Worm (Caenorhabditis elegans) whole organism, late embryonic: ENCODE data around the gene R02F11.9.

ENCODE experiments used
- F13H6.1 ChIP-seq: sonication (generic microtip); optimal IDR thresholded peaks from 2 replicates; lab custom pipeline; 2016; ENCODE audit warnings: missing genetic modification characterization, missing compliant biosample characterization
- K09A11.1 ChIP-seq: sonication (generic microtip); optimal IDR thresholded peaks from 2 replicates; lab custom pipeline; 2017; ENCODE audit warnings: antibody characterized with exemption, mild to moderate bottlenecking, missing genetic modification characterization, missing compliant biosample characterization; ENCODE audit not compliant: insufficient read depth
- Y22D7AL.16 ChIP-seq: sonication (generic microtip); optimal IDR thresholded peaks from 2 replicates; lab custom pipeline; 2016; ENCODE audit warnings: missing genetic modification characterization, missing compliant biosample characterization
- ama-1 ChIP-seq: fragments of 150-350 bp; optimal IDR thresholded peaks from 2 replicates; lab custom pipeline; 2014
- dmd-4 ChIP-seq: sonication (generic microtip); optimal IDR thresholded peaks from 2 replicates; lab custom pipeline; 2016; ENCODE audit warnings: borderline replicate concordance, missing genetic modification characterization, missing compliant biosample characterization
- fkh-10 ChIP-seq: fragments of 150-350 bp; optimal IDR thresholded peaks from 2 replicates; lab custom pipeline; 2014; ENCODE audit warnings: missing biosample characterization, missing genetic modification reagents, missing genetic modification characterization
- mec-3 ChIP-seq: sonication (generic microtip); optimal IDR thresholded peaks from 2 replicates; lab custom pipeline; 2016; ENCODE audit warnings: borderline replicate concordance, missing genetic modification characterization, missing compliant biosample characterization
- nhr-11 ChIP-seq: fragments of 150-350 bp; optimal IDR thresholded peaks from 2 replicates; lab custom pipeline; 2014; ENCODE audit warnings: missing biosample characterization, missing genetic modification characterization
- pha-2 ChIP-seq: sonication (generic microtip); optimal IDR thresholded peaks from 2 replicates; lab custom pipeline; 2017; ENCODE audit warnings: mild to moderate bottlenecking, missing genetic modification characterization, missing compliant biosample characterization
- pha-4 ChIP-seq: fragments of 150-350 bp; optimal IDR thresholded peaks from 2 replicates; lab custom pipeline; 2018; ENCODE audit warnings: missing biosample characterization, missing genetic modification reagents, missing genetic modification characterization
- pqm-1 ChIP-seq: sonication (generic microtip); optimal IDR thresholded peaks from 2 replicates; lab custom pipeline; 2016; ENCODE audit warnings: missing genetic modification characterization, missing compliant biosample characterization
- rnt-1 ChIP-seq: sonication (generic microtip); optimal IDR thresholded peaks from 2 replicates; lab custom pipeline; 2016; ENCODE audit warnings: missing genetic modification characterization, missing compliant biosample characterization
- tbx-7 ChIP-seq: sonication (generic microtip); optimal IDR thresholded peaks from 2 replicates; lab custom pipeline; 2016; ENCODE audit warnings: missing genotype, missing genetic modification characterization, missing compliant biosample characterization
- ttx-3 ChIP-seq: sonication (generic microtip); optimal IDR thresholded peaks from 2 replicates; lab custom pipeline; 2016; ENCODE audit warnings: missing genetic modification reagents, missing genetic modification characterization, missing compliant biosample characterization

DNA sequence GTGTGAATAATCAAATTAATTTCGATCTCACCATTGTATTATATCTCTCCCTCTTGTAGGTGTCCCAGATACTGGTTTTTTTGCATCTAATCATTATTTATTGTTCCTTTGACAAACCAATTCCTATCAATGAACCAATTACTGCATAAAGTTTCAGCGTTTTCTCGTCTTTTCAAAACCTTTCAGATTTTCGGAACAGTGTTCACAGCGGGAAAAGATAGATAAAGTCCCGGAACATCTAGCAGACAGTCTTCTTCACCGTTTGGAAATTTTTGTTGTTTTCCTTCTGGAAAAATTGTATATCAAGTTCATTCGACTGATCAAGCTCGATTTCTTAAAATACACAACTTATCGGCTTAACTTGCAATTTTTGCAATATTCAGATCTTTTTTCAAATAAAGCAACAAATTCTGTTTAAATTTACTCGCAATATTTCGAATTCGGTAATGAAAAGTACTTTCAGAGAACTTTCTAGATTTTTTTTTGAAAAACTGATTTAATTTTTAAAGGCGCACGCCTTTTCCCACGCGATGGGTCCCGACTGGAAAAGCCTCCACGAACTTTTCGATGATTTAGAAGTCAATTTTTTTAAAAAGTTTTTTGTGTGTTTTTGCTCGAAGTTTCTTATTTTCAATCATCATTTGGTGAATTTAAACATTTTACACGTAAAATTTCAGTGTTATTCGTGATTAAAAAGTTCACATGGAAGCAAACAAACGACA, 31.8 kb upstream of the R02F11.9 start, which contains the start of gene pgl-3:
- TF ChIP-seq fkh-10 (GFP tag; lab: Kevin White, UChicago) (no peak), tbx-7 (no peak), mec-3 (tag; lab: Kevin White, UChicago) (no peak), dmd-4 (tag; lab: Kevin White, UChicago) (no peak), K09A11.1 (tag; lab: Kevin White, UChicago) (no peak), F13H6.1 (tag; lab: Kevin White, UChicago) (no peak), ama-1 (lab: Kevin White, UChicago) (no peak), pha-4 (no peak), ttx-3 (tag; lab: Kevin White, UChicago) (no peak), pha-2 (tag; lab: Kevin White, UChicago) (no peak), Y22D7AL.16 (tag; lab: Kevin White, UChicago) (no peak), pqm-1 (no peak), nhr-11 (no peak), rnt-1 (tag; lab: Kevin White, UChicago) (no peak)
